Fruit fly (Drosophila melanogaster) whole organism, prepupa: ENCODE data around the gene CG9497.

ENCODE experiments used
- Blimp-1 ChIP-seq: fragments of 200-800 bp; sonication (Bioruptor generic); optimal IDR thresholded peaks from 3 replicates; lab custom pipeline; 2017; ENCODE audit warnings: missing biosample characterization, missing genetic modification characterization, mild to moderate bottlenecking, moderate library complexity, missing genetic modification reagents
- CG10631 ChIP-seq: fragments of 200-800 bp; sonication (Bioruptor generic); optimal IDR thresholded peaks from 2 replicates; lab custom pipeline; 2016; ENCODE audit warnings: missing biosample characterization, missing genetic modification characterization
- CG11294 ChIP-seq: fragments of 200-800 bp; sonication (Bioruptor generic); IDR thresholded peaks from 2 replicates; pipeline ENCODE4 v1.3.6; 2022; ENCODE audit warnings: missing biosample characterization, missing genetic modification characterization
- CG11762 ChIP-seq: fragments of 200-800 bp; sonication (Bioruptor generic); optimal IDR thresholded peaks from 3 replicates; lab custom pipeline; 2016; ENCODE audit warnings: missing biosample characterization, missing genetic modification characterization; ENCODE audit not compliant: insufficient read depth
- CG15336 ChIP-seq: fragments of 200-800 bp; sonication (Bioruptor generic); IDR thresholded peaks from 2 replicates; pipeline ENCODE4 v1.3.6; 2022; ENCODE audit warnings: missing biosample characterization, missing genetic modification characterization
- CG1621 ChIP-seq: fragments of 200-800 bp; sonication (Bioruptor generic); optimal IDR thresholded peaks from 3 replicates; lab custom pipeline; 2018; ENCODE audit warnings: missing biosample characterization, mild to moderate bottlenecking, missing genetic modification characterization
- CG16779 ChIP-seq: fragments of 200-800 bp; sonication (Bioruptor generic); optimal IDR thresholded peaks from 3 replicates; lab custom pipeline; 2017; ENCODE audit warnings: missing biosample characterization, mild to moderate bottlenecking, missing genetic modification characterization
- CG31627 ChIP-seq: fragments of 200-800 bp; sonication (Bioruptor generic); optimal IDR thresholded peaks from 3 replicates; lab custom pipeline; 2016; ENCODE audit warnings: missing biosample characterization, missing genetic modification characterization
- CG4318 ChIP-seq: fragments of 200-800 bp; sonication (Bioruptor generic); optimal IDR thresholded peaks from 3 replicates; lab custom pipeline; 2017; ENCODE audit warnings: missing biosample characterization, mild to moderate bottlenecking, missing genetic modification characterization
- CG6792 ChIP-seq: fragments of 200-800 bp; sonication (Bioruptor generic); optimal IDR thresholded peaks from 3 replicates; lab custom pipeline; 2016; ENCODE audit warnings: missing biosample characterization, missing genetic modification characterization
- CG6808 ChIP-seq: fragments of 200-800 bp; sonication (Bioruptor generic); optimal IDR thresholded peaks from 3 replicates; lab custom pipeline; 2017; ENCODE audit warnings: missing biosample characterization, missing genetic modification characterization, mild to moderate bottlenecking, moderate library complexity, missing genetic modification reagents
- CG6854 ChIP-seq: fragments of 200-800 bp; sonication (Bioruptor generic); optimal IDR thresholded peaks from 2 replicates; lab custom pipeline; 2017; ENCODE audit warnings: missing biosample characterization, mild to moderate bottlenecking, missing genetic modification characterization
- CG7368 ChIP-seq: fragments of 200-800 bp; sonication (Bioruptor generic); optimal IDR thresholded peaks from 3 replicates; lab custom pipeline; 2016; ENCODE audit warnings: missing biosample characterization, missing genetic modification characterization
- CG8119 ChIP-seq: fragments of 200-800 bp; sonication (Bioruptor generic); IDR thresholded peaks from 3 replicates; pipeline ENCODE4 v1.3.6; 2022; ENCODE audit warnings: missing biosample characterization, missing genetic modification characterization
- CG8319 ChIP-seq: fragments of 200-800 bp; sonication (Bioruptor generic); optimal IDR thresholded peaks from 3 replicates; lab custom pipeline; 2016; ENCODE audit warnings: missing biosample characterization, missing genetic modification characterization
- CG8632 ChIP-seq: fragments of 200-800 bp; sonication (Bioruptor generic); optimal IDR thresholded peaks from 3 replicates; lab custom pipeline; 2016; ENCODE audit warnings: missing biosample characterization, missing genetic modification characterization
- Eip78C ChIP-seq: fragments of 200-800 bp; sonication (Bioruptor generic); peaks from one replicate; lab custom pipeline; 2016; ENCODE audit warnings: missing biosample characterization, missing genetic modification characterization
- Eip93F ChIP-seq: fragments of 200-800 bp; sonication (Bioruptor generic); optimal IDR thresholded peaks from 2 replicates; lab custom pipeline; 2016; ENCODE audit warnings: missing biosample characterization, mild to moderate bottlenecking, missing genetic modification characterization
- Ets21C ChIP-seq: fragments of 200-800 bp; sonication (Bioruptor generic); optimal IDR thresholded peaks from 3 replicates; lab custom pipeline; 2016; ENCODE audit warnings: missing biosample characterization, missing genetic modification characterization
- Ets96B ChIP-seq: fragments of 200-800 bp; optimal IDR thresholded peaks from 2 replicates; lab custom pipeline; 2019; ENCODE audit warnings: missing biosample characterization, mild to moderate bottlenecking, missing genetic modification characterization, moderate library complexity
- Gug ChIP-seq: fragments of 200-800 bp; sonication (Bioruptor generic); IDR thresholded peaks from 2 replicates; pipeline ENCODE4 v1.3.6; 2022; ENCODE audit warnings: missing biosample characterization, missing genetic modification characterization
- Hr38 ChIP-seq: sonication (Bioruptor generic); optimal IDR thresholded peaks from 2 replicates; lab custom pipeline; 2016; ENCODE audit warnings: missing biosample characterization, missing genetic modification characterization
- Hr4 ChIP-seq: fragments of 200-800 bp; sonication (Bioruptor generic); optimal IDR thresholded peaks from 3 replicates; lab custom pipeline; 2016; ENCODE audit warnings: missing biosample characterization, missing genetic modification characterization
- Lpt ChIP-seq: fragments of 200-800 bp; sonication (Bioruptor generic); optimal IDR thresholded peaks from 3 replicates; lab custom pipeline; 2016; ENCODE audit warnings: missing biosample characterization, missing genetic modification characterization
- Met ChIP-seq: fragments of 200-800 bp; sonication (Bioruptor generic); optimal IDR thresholded peaks from 3 replicates; lab custom pipeline; 2016; ENCODE audit warnings: missing biosample characterization, missing genetic modification characterization
- OdsH ChIP-seq: fragments of 200-800 bp; sonication (Bioruptor generic); optimal IDR thresholded peaks from 3 replicates; lab custom pipeline; 2016; ENCODE audit warnings: missing biosample characterization, missing genetic modification characterization
- Sox14 ChIP-seq: fragments of 200-800 bp; sonication (Bioruptor generic); optimal IDR thresholded peaks from 3 replicates; lab custom pipeline; 2016; ENCODE audit warnings: missing biosample characterization, missing genetic modification characterization
- Sox15 ChIP-seq: fragments of 200-800 bp; sonication (Bioruptor generic); optimal IDR thresholded peaks from 3 replicates; lab custom pipeline; 2016; ENCODE audit warnings: missing biosample characterization, missing genetic modification characterization
- achi ChIP-seq: fragments of 200-800 bp; sonication (Bioruptor generic); optimal IDR thresholded peaks from 3 replicates; lab custom pipeline; 2016; ENCODE audit warnings: missing biosample characterization, missing genetic modification characterization
- acj6 ChIP-seq: fragments of 200-800 bp; sonication (Bioruptor generic); optimal IDR thresholded peaks from 3 replicates; lab custom pipeline; 2016; ENCODE audit warnings: missing biosample characterization, missing genetic modification characterization
- cyc ChIP-seq: fragments of 200-800 bp; sonication (Bioruptor generic); optimal IDR thresholded peaks from 3 replicates; lab custom pipeline; 2016; ENCODE audit warnings: missing biosample characterization, missing genetic modification characterization
- dac ChIP-seq: fragments of 200-800 bp; sonication (Bioruptor generic); optimal IDR thresholded peaks from 2 replicates; lab custom pipeline; 2017; ENCODE audit warnings: missing biosample characterization, mild to moderate bottlenecking, missing genetic modification characterization
- eg ChIP-seq: fragments of 200-800 bp; sonication (Bioruptor generic); IDR thresholded peaks from 3 replicates; pipeline ENCODE4 v1.3.6; 2022; ENCODE audit warnings: missing biosample characterization, missing genetic modification characterization
- fd59A ChIP-seq: fragments of 200-800 bp; sonication (Bioruptor generic); optimal IDR thresholded peaks from 2 replicates; lab custom pipeline; 2017; ENCODE audit warnings: missing biosample characterization, mild to moderate bottlenecking, missing genetic modification characterization, missing genetic modification reagents
- fd85E ChIP-seq: fragments of 200-800 bp; sonication (Bioruptor generic); optimal IDR thresholded peaks from 3 replicates; lab custom pipeline; 2016; ENCODE audit warnings: missing biosample characterization, missing genetic modification characterization
- fkh ChIP-seq: fragments of 200-800 bp; sonication (Bioruptor generic); optimal IDR thresholded peaks from 3 replicates; lab custom pipeline; 2017; ENCODE audit warnings: missing biosample characterization, mild to moderate bottlenecking, missing genetic modification characterization, moderate library complexity
- lz ChIP-seq: fragments of 200-800 bp; sonication (Bioruptor generic); optimal IDR thresholded peaks from 3 replicates; lab custom pipeline; 2016; ENCODE audit warnings: missing biosample characterization, missing genetic modification characterization
- net ChIP-seq: fragments of 200-800 bp; sonication (Bioruptor generic); optimal IDR thresholded peaks from 3 replicates; lab custom pipeline; 2016; ENCODE audit warnings: missing biosample characterization, missing genetic modification characterization
- pdm3 ChIP-seq: fragments of 200-800 bp; sonication (Bioruptor generic); optimal IDR thresholded peaks from 3 replicates; lab custom pipeline; 2016; ENCODE audit warnings: missing biosample characterization, missing genetic modification characterization
- ss ChIP-seq, 2 experiments: fragments of 200-800 bp; sonication (Bioruptor generic); optimal IDR thresholded peaks; 2 replicates in 1 of 2; 3 replicates in 1 of 2; lab custom pipeline; 2017 to 2018; ENCODE audit warnings: mild to moderate bottlenecking in 2 of 2, missing biosample characterization in 2 of 2, missing genetic modification characterization in 2 of 2, moderate library complexity in 1 of 2
- svp ChIP-seq: fragments of 200-800 bp; sonication (Bioruptor generic); peaks from one replicate; lab custom pipeline; 2016; ENCODE audit warnings: missing biosample characterization, missing genetic modification characterization
- vri ChIP-seq: fragments of 200-800 bp; sonication (Bioruptor generic); optimal IDR thresholded peaks from 3 replicates; lab custom pipeline; 2016; ENCODE audit warnings: missing biosample characterization, mild to moderate bottlenecking, missing genetic modification characterization

CG9497 gene

DNA sequence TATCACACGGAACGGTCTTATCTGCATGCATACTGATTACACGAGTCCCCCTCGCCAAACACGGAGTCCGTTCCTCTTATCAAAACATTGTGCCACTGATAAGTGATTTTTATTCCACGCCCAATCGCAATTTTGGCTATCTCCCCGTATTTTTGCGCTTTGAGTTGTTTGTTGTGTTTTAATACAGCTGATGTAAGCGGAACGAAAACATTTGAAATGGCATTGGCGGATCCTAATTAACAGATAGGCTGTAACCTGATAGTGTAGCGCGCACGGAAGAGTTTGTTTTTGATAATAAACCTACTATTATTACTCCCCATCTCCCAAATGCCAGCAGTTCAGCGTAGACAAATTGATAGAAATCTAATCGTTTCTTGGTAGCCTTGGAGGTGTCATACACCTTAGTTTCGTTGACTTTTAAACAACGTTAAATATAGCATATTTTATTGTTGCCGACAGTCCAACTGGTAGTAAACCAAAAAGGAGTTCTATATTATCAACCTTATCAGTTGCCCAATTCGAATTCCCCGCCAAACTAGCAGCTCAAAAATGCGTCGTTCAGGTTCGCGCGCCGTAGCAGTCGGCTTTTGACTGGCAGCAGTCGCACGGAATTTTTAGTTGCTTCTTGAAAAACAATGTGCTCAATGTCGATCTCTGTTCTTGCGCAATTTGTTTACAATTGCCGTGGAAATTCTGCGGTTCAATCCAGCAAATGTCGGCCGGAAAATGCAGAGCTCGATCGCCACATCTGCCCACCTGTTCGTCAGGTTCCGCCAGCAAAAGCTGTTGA lies 4.9 kb downstream of the CG9497 start:
- no peak for TF ChIP-seq Hr4
- no peak for TF ChIP-seq CG11294
- TF ChIP-seq dac = no peak
- no peak for TF ChIP-seq lz (GFP tag; lab: Kevin White, UChicago)
- no peak for TF ChIP-seq CG31627 (GFP tag; lab: Kevin White, UChicago)
- TF ChIP-seq ss (GFP tag; optimal IDR thresholded peaks at IDR 0.05; lab: Kevin White, UChicago) = no peak
- no peak for TF ChIP-seq CG6854
- TF ChIP-seq Gug (GFP tag; lab: Robert Waterston, UW) = no peak
- no peak for TF ChIP-seq CG10631
- TF ChIP-seq fd59A (GFP tag; lab: Kevin White, UChicago) = no peak
- TF ChIP-seq Blimp-1 (GFP tag; lab: Kevin White, UChicago) = no peak
- peak; percentile 9 for TF ChIP-seq Sox14 (GFP tag; lab: Kevin White, UChicago)
- TF ChIP-seq OdsH (GFP tag; lab: Kevin White, UChicago) = no peak
- no peak for TF ChIP-seq Sox15 (GFP tag; lab: Kevin White, UChicago)
- TF ChIP-seq Eip93F (GFP tag; lab: Kevin White, UChicago) = peak; percentile 55
- TF ChIP-seq net (GFP tag; lab: Kevin White, UChicago) = no peak
- TF ChIP-seq CG6808 (GFP tag; lab: Kevin White, UChicago) = no peak
- TF ChIP-seq fkh = peak; percentile 30
- TF ChIP-seq eg (GFP tag; lab: Robert Waterston, UW) = no peak
- no peak for TF ChIP-seq achi (GFP tag; lab: Kevin White, UChicago)
- no peak for TF ChIP-seq CG15336
- no peak for TF ChIP-seq Ets96B (tag; lab: Kevin White, UChicago)
- no peak for TF ChIP-seq pdm3 (GFP tag; lab: Kevin White, UChicago)
- no peak for TF ChIP-seq cyc (GFP tag; lab: Kevin White, UChicago)
- no peak for TF ChIP-seq CG4318 (GFP tag; lab: Kevin White, UChicago)
- no peak for TF ChIP-seq Lpt
- peak; percentile 51 for TF ChIP-seq CG1621
- TF ChIP-seq CG8632 = no peak
- TF ChIP-seq Ets21C (GFP tag; lab: Kevin White, UChicago) = no peak
- no peak for TF ChIP-seq fd85E (GFP tag; lab: Kevin White, UChicago)
- no peak for TF ChIP-seq Met (GFP tag; lab: Kevin White, UChicago)
- peak; percentile 75 for TF ChIP-seq svp (GFP tag; lab: Kevin White, UChicago)
- no peak for TF ChIP-seq CG16779 (tag; lab: Kevin White, UChicago)
- TF ChIP-seq CG8319 (GFP tag; lab: Kevin White, UChicago) = no peak
- TF ChIP-seq vri = peak; percentile 91
- TF ChIP-seq CG7368 (GFP tag; lab: Kevin White, UChicago) = no peak
- TF ChIP-seq acj6 = no peak
- no peak for TF ChIP-seq Hr38 (GFP tag; lab: Kevin White, UChicago)
- TF ChIP-seq CG6792 (GFP tag; lab: Kevin White, UChicago) = no peak
- no peak for TF ChIP-seq CG8119 (GFP tag; lab: Robert Waterston, UW)
- TF ChIP-seq CG11762 (GFP tag; lab: Kevin White, UChicago) = no peak

- TF ChIP-seq CG8119 (GFP tag; lab: Robert Waterston, UW) = no peak
- TF ChIP-seq Eip78C = peak; percentile 29
Observed at dm6 chr2L:6341246-6341645, 7.0 kb downstream of the CG9497 start.
